Fruit fly (Drosophila melanogaster) whole organism, embryonic: ENCODE measurements around the gene AlaRS-m.

Experiments
- Abd-B ChIP-seq: fragments of 200-800 bp; sonication (Bioruptor generic); optimal IDR thresholded peaks from 2 replicates; lab custom pipeline; 2018; ENCODE audit warnings: missing biosample characterization, mild to moderate bottlenecking, missing genetic modification characterization, moderate library complexity
- Bdp1 ChIP-seq: fragments of 200-800 bp; sonication (Bioruptor generic); optimal IDR thresholded peaks from 3 replicates; lab custom pipeline; 2016; ENCODE audit warnings: missing biosample characterization, missing genetic modification characterization
- BtbVII ChIP-seq: fragments of 200-800 bp; sonication (Bioruptor generic); optimal IDR thresholded peaks from 3 replicates; lab custom pipeline; 2017; ENCODE audit warnings: missing biosample characterization, mild to moderate bottlenecking, missing genetic modification characterization
- CG10267 ChIP-seq: fragments of 200-800 bp; sonication (Bioruptor generic); optimal IDR thresholded peaks from 2 replicates; lab custom pipeline; 2018; ENCODE audit warnings: missing biosample characterization, mild to moderate bottlenecking, missing genetic modification characterization, moderate library complexity
- CG12071 ChIP-seq: fragments of 200-800 bp; sonication (Bioruptor generic); optimal IDR thresholded peaks from 3 replicates; lab custom pipeline; 2018; ENCODE audit warnings: missing biosample characterization, mild to moderate bottlenecking, missing genetic modification characterization
- CG12104 ChIP-seq: fragments of 200-800 bp; sonication (Bioruptor generic); optimal IDR thresholded peaks from 3 replicates; lab custom pipeline; 2016; ENCODE audit warnings: missing biosample characterization, missing genetic modification characterization
- CG17361 ChIP-seq: fragments of 200-800 bp; sonication (Bioruptor generic); IDR thresholded peaks from 3 replicates; pipeline ENCODE4 v1.3.6; 2022; ENCODE audit warnings: missing biosample characterization, missing genetic modification characterization
- CG17912 ChIP-seq: fragments of 200-800 bp; sonication (Bioruptor generic); optimal IDR thresholded peaks from 2 replicates; lab custom pipeline; 2018; ENCODE audit warnings: missing biosample characterization, mild to moderate bottlenecking, missing genetic modification characterization
- CG18011 ChIP-seq: fragments of 200-800 bp; sonication (Bioruptor generic); optimal IDR thresholded peaks from 2 replicates; lab custom pipeline; 2017; ENCODE audit warnings: missing biosample characterization, missing genetic modification characterization, mild to moderate bottlenecking, moderate library complexity, missing genotype
- CG2120 ChIP-seq: fragments of 200-800 bp; sonication (Bioruptor generic); optimal IDR thresholded peaks from 3 replicates; lab custom pipeline; 2016; ENCODE audit warnings: missing biosample characterization, missing genetic modification characterization
- CG30431 ChIP-seq: fragments of 200-800 bp; sonication (Bioruptor generic); optimal IDR thresholded peaks from 2 replicates; lab custom pipeline; 2017; ENCODE audit warnings: missing biosample characterization, missing genetic modification characterization
- CG31441 ChIP-seq: fragments of 200-800 bp; sonication (Bioruptor generic); IDR thresholded peaks from 2 replicates; pipeline ENCODE4 v1.3.6; 2022; ENCODE audit warnings: missing biosample characterization, missing genetic modification characterization
- CG3163 ChIP-seq: fragments of 200-800 bp; sonication (Bioruptor generic); optimal IDR thresholded peaks from 3 replicates; lab custom pipeline; 2016; ENCODE audit warnings: missing biosample characterization, missing genetic modification characterization
- CG32532 ChIP-seq: fragments of 200-800 bp; sonication (Bioruptor generic); IDR thresholded peaks from 2 replicates; pipeline ENCODE4 v1.3.6; 2022; ENCODE audit warnings: missing biosample characterization, missing genetic modification characterization
- CG4617 ChIP-seq: fragments of 200-800 bp; sonication (Bioruptor generic); optimal IDR thresholded peaks from 3 replicates; lab custom pipeline; 2016; ENCODE audit warnings: missing biosample characterization, missing genetic modification characterization, borderline replicate concordance
- CG4820 ChIP-seq: fragments of 200-800 bp; sonication (Bioruptor generic); optimal IDR thresholded peaks from 3 replicates; lab custom pipeline; 2016; ENCODE audit warnings: missing biosample characterization, missing genetic modification characterization
- CG7556 ChIP-seq: fragments of 200-800 bp; sonication (Bioruptor generic); optimal IDR thresholded peaks from 2 replicates; lab custom pipeline; 2017; ENCODE audit warnings: missing biosample characterization, mild to moderate bottlenecking, missing genetic modification characterization
- CG7928 ChIP-seq: fragments of 200-800 bp; sonication (Bioruptor generic); optimal IDR thresholded peaks from 2 replicates; lab custom pipeline; 2017; ENCODE audit warnings: missing biosample characterization, mild to moderate bottlenecking, missing genetic modification characterization
- CG7963 ChIP-seq: fragments of 200-800 bp; sonication (Bioruptor generic); IDR thresholded peaks from 3 replicates; pipeline ENCODE4 v1.3.6; 2022; ENCODE audit warnings: missing biosample characterization, missing genetic modification characterization; ENCODE audit not compliant: partially characterized antibody
- CG7987 ChIP-seq: fragments of 200-800 bp; sonication (Bioruptor generic); optimal IDR thresholded peaks from 2 replicates; lab custom pipeline; 2018; ENCODE audit warnings: missing biosample characterization, mild to moderate bottlenecking, missing genetic modification characterization, moderate library complexity
- CG8944 ChIP-seq: fragments of 200-800 bp; sonication (Bioruptor generic); optimal IDR thresholded peaks from 3 replicates; lab custom pipeline; 2016; ENCODE audit warnings: missing biosample characterization, missing genetic modification characterization
- CG9609 ChIP-seq: fragments of 200-800 bp; sonication (Bioruptor generic); optimal IDR thresholded peaks from 3 replicates; lab custom pipeline; 2016; ENCODE audit warnings: missing biosample characterization, missing genetic modification characterization
- CTCF ChIP-seq: fragments of 200-800 bp; sonication (Bioruptor generic); optimal IDR thresholded peaks from 2 replicates; lab custom pipeline; 2017; ENCODE audit warnings: missing biosample characterization, mild to moderate bottlenecking, missing genetic modification characterization, moderate library complexity
- Dip3 ChIP-seq: fragments of 200-800 bp; sonication (Bioruptor generic); optimal IDR thresholded peaks from 3 replicates; lab custom pipeline; 2016; ENCODE audit warnings: missing biosample characterization, missing genetic modification characterization
- Dref ChIP-seq: fragments of 200-800 bp; sonication (Bioruptor generic); IDR thresholded peaks from 2 replicates; pipeline ENCODE4 v1.3.6; 2022; ENCODE audit warnings: missing biosample characterization, missing genetic modification characterization
- Gug ChIP-seq: fragments of 200-800 bp; sonication (Bioruptor generic); IDR thresholded peaks from 4 replicates; pipeline ENCODE4 v1.3.6; 2022; ENCODE audit warnings: missing biosample characterization, missing genetic modification characterization
- HHEX ChIP-seq: fragments of 200-800 bp; sonication (Bioruptor generic); optimal IDR thresholded peaks from 3 replicates; lab custom pipeline; 2017; ENCODE audit warnings: missing biosample characterization, mild to moderate bottlenecking, missing genetic modification characterization, missing genetic modification reagents
- MBD-R2 ChIP-seq: fragments of 200-800 bp; sonication (Bioruptor generic); IDR thresholded peaks from 2 replicates; pipeline ENCODE4 v1.3.6; 2022; ENCODE audit warnings: missing biosample characterization, missing genetic modification characterization
- Mad ChIP-seq: fragments of 200-800 bp; sonication (Bioruptor generic); optimal IDR thresholded peaks from 2 replicates; lab custom pipeline; 2016; ENCODE audit warnings: missing biosample characterization, missing genetic modification characterization
- Side ChIP-seq: fragments of 200-800 bp; sonication (Bioruptor generic); optimal IDR thresholded peaks from 2 replicates; lab custom pipeline; 2016; ENCODE audit warnings: missing biosample characterization, missing genetic modification characterization
- Usf ChIP-seq: fragments of 200-800 bp; sonication (Bioruptor generic); optimal IDR thresholded peaks from 2 replicates; lab custom pipeline; 2017; ENCODE audit warnings: missing genotype, missing biosample characterization, missing genetic modification characterization
- br ChIP-seq: fragments of >200 bp; optimal IDR thresholded peaks from 2 replicates; lab custom pipeline; 2017
- cato ChIP-seq: fragments of 200-800 bp; sonication (Bioruptor generic); optimal IDR thresholded peaks from 2 replicates; lab custom pipeline; 2016; ENCODE audit warnings: missing biosample characterization, missing genetic modification characterization, borderline replicate concordance
- ci ChIP-seq: fragments of 200-800 bp; sonication (Bioruptor generic); IDR thresholded peaks from 3 replicates; pipeline ENCODE4 v1.3.6; 2022; ENCODE audit warnings: missing biosample characterization, missing genetic modification characterization
- danr ChIP-seq: fragments of 200-800 bp; sonication (Bioruptor generic); IDR thresholded peaks from 2 replicates; pipeline ENCODE4 v1.3.6; 2022; ENCODE audit warnings: missing biosample characterization, missing genetic modification characterization
- disco-r ChIP-seq: fragments of 200-800 bp; sonication (Bioruptor generic); optimal IDR thresholded peaks from 2 replicates; lab custom pipeline; 2016; ENCODE audit warnings: missing biosample characterization, missing genetic modification characterization
- hb ChIP-seq: fragments of 200-800 bp; sonication (Bioruptor generic); IDR thresholded peaks from 3 replicates; pipeline ENCODE4 v1.3.6; 2022; ENCODE audit warnings: missing biosample characterization, missing genetic modification characterization; ENCODE audit not compliant: partially characterized antibody
- hbn ChIP-seq: fragments of 200-800 bp; sonication (Bioruptor generic); IDR thresholded peaks from 2 replicates; pipeline ENCODE4 v1.3.6; 2022; ENCODE audit warnings: missing biosample characterization, missing genetic modification characterization; ENCODE audit not compliant: partially characterized antibody
- ind ChIP-seq: fragments of 200-800 bp; sonication (Bioruptor generic); optimal IDR thresholded peaks from 3 replicates; lab custom pipeline; 2016; ENCODE audit warnings: missing biosample characterization, missing genetic modification characterization
- jing ChIP-seq: fragments of 200-800 bp; sonication (Bioruptor generic); optimal IDR thresholded peaks from 2 replicates; lab custom pipeline; 2018; ENCODE audit warnings: missing biosample characterization, mild to moderate bottlenecking, missing genetic modification characterization
- lab ChIP-seq: fragments of 200-800 bp; sonication (Bioruptor generic); optimal IDR thresholded peaks from 3 replicates; lab custom pipeline; 2017; ENCODE audit warnings: missing biosample characterization, missing genetic modification characterization, mild to moderate bottlenecking, moderate library complexity, missing genetic modification reagents
- nerfin-1 ChIP-seq: fragments of 200-800 bp; sonication (Bioruptor generic); optimal IDR thresholded peaks from 3 replicates; lab custom pipeline; 2019; ENCODE audit warnings: missing biosample characterization, mild to moderate bottlenecking, missing genetic modification characterization, moderate library complexity
- pita ChIP-seq: fragments of 200-800 bp; sonication (Bioruptor generic); optimal IDR thresholded peaks from 2 replicates; lab custom pipeline; 2017; ENCODE audit warnings: missing biosample characterization, mild to moderate bottlenecking, missing genetic modification characterization
- prd ChIP-seq, 3 experiments: fragments of >200 bp in 2 of 3; fragments of 200-800 bp in 1 of 3; sonication (Bioruptor generic) in 1 of 3; optimal IDR thresholded peaks in 2 of 3; IDR thresholded peaks in 1 of 3; 2 replicates in 2 of 3; 3 replicates in 1 of 3; pipeline versions ENCODE4 v1.3.6 to Lab custom; 2017 to 2022; ENCODE audit warnings: missing biosample characterization in 1 of 3, missing genetic modification characterization in 1 of 3
- pzg ChIP-seq: fragments of 200-800 bp; sonication (Bioruptor generic); optimal IDR thresholded peaks from 3 replicates; lab custom pipeline; 2018; ENCODE audit warnings: missing biosample characterization, mild to moderate bottlenecking, missing genetic modification characterization, moderate library complexity
- scrt ChIP-seq: fragments of 200-800 bp; sonication (Bioruptor generic); optimal IDR thresholded peaks from 2 replicates; lab custom pipeline; 2018; ENCODE audit warnings: missing biosample characterization, mild to moderate bottlenecking, missing genetic modification characterization, moderate library complexity
- sug ChIP-seq: fragments of 200-800 bp; optimal IDR thresholded peaks from 2 replicates; lab custom pipeline; 2019; ENCODE audit warnings: missing biosample characterization, mild to moderate bottlenecking, missing genetic modification characterization, moderate library complexity
- tap ChIP-seq: fragments of 200-800 bp; optimal IDR thresholded peaks from 3 replicates; lab custom pipeline; 2019; ENCODE audit warnings: missing biosample characterization, mild to moderate bottlenecking, missing genetic modification characterization, moderate library complexity
- tna ChIP-seq: fragments of 200-800 bp; sonication (Bioruptor generic); IDR thresholded peaks from 2 replicates; pipeline ENCODE4 v1.3.6; 2022; ENCODE audit warnings: missing biosample characterization, missing genetic modification characterization; ENCODE audit not compliant: partially characterized antibody
- vnd ChIP-seq: fragments of 200-800 bp; sonication (Bioruptor generic); IDR thresholded peaks from 3 replicates; pipeline ENCODE4 v1.3.6; 2022; ENCODE audit warnings: missing biosample characterization, missing genetic modification characterization; ENCODE audit not compliant: partially characterized antibody

AlaRS-m gene

dm6 chr3L:5133704-5134430 is 12.0 kb upstream of the AlaRS-m start, which contains the start of gene Yod1 (continued):
- TF ChIP-seq CG12071 (GFP tag; lab: Kevin White, UChicago) = no peak
- no peak for TF ChIP-seq CG18011 (GFP tag; lab: Kevin White, UChicago)
- TF ChIP-seq MBD-R2 (GFP tag; lab: Robert Waterston, UW) = peak; percentile 49
- no peak for TF ChIP-seq CG9609 (GFP tag; lab: Kevin White, UChicago)
- TF ChIP-seq CG12104 (GFP tag; lab: Kevin White, UChicago) = no peak
- TF ChIP-seq Mad (GFP tag; lab: Kevin White, UChicago) = no peak
- TF ChIP-seq disco-r = no peak
- no peak for TF ChIP-seq jing (GFP tag; lab: Kevin White, UChicago)
- TF ChIP-seq danr (GFP tag; lab: Robert Waterston, UW) = no peak
- no peak for TF ChIP-seq CG2120 (GFP tag; lab: Kevin White, UChicago)
- no peak for TF ChIP-seq Side
- TF ChIP-seq prd (optimal IDR thresholded peaks at IDR 0.05; lab: Kevin White, UChicago) = no peak
- no peak for TF ChIP-seq prd (GFP tag; IDR thresholded peaks at IDR 0.05; lab: Robert Waterston, UW)
- TF ChIP-seq tap (tag; lab: Kevin White, UChicago) = no peak
- TF ChIP-seq CG32532 (GFP tag; lab: Robert Waterston, UW) = no peak
- TF ChIP-seq CG4617 (GFP tag; lab: Kevin White, UChicago) = peak; percentile 66
- no peak for TF ChIP-seq CG3163
- TF ChIP-seq CG7556 (GFP tag; lab: Kevin White, UChicago) = no peak
- TF ChIP-seq pzg (GFP tag; lab: Kevin White, UChicago) = peak; percentile 63
- TF ChIP-seq scrt (GFP tag; lab: Kevin White, UChicago) = no peak
- no peak for TF ChIP-seq CG31441 (GFP tag; lab: Robert Waterston, UW)
- peak; percentile 73 for TF ChIP-seq CG7963 (GFP tag; lab: Robert Waterston, UW)
- TF ChIP-seq vnd (GFP tag; lab: Robert Waterston, UW) = peak; percentile 79
- TF ChIP-seq sug (tag; lab: Kevin White, UChicago) = no peak
- no peak for TF ChIP-seq br (lab: Kevin White, UChicago)
- no peak for TF ChIP-seq Usf (GFP tag; lab: Kevin White, UChicago)
- TF ChIP-seq CG8944 (GFP tag; lab: Kevin White, UChicago) = no peak
- TF ChIP-seq CG10267 = peak; percentile 46
- TF ChIP-seq Bdp1 = no peak
- no peak for TF ChIP-seq Dip3 (GFP tag; lab: Kevin White, UChicago)
- TF ChIP-seq CG7987 = no peak
- no peak for TF ChIP-seq ci
- TF ChIP-seq CG7928 (GFP tag; lab: Kevin White, UChicago) = no peak
- no peak for TF ChIP-seq Abd-B (GFP tag; lab: Kevin White, UChicago)
- no peak for TF ChIP-seq HHEX
- TF ChIP-seq nerfin-1 (tag; lab: Kevin White, UChicago) = no peak
- no peak for TF ChIP-seq cato (GFP tag; lab: Kevin White, UChicago)
- TF ChIP-seq CG17361 = peak; percentile 32; the same call in 1 of the 3 replicates
- TF ChIP-seq CG30431 = no peak
- peak; percentile 68 for TF ChIP-seq hbn (GFP tag; lab: Robert Waterston, UW)
- TF ChIP-seq CG4820 = no peak
- TF ChIP-seq CTCF (GFP tag; lab: Kevin White, UChicago) = peak; percentile 63
- TF ChIP-seq BtbVII = no peak
- TF ChIP-seq ind = no peak
- no peak for TF ChIP-seq lab (GFP tag; lab: Kevin White, UChicago)
- peak; percentile 94 for TF ChIP-seq Dref (GFP tag; lab: Robert Waterston, UW)
- peak; percentile 66; the same call in 2 of the 3 replicates for TF ChIP-seq hb (GFP tag; lab: Robert Waterston, UW)
- peak; percentile 70 for TF ChIP-seq tna
- TF ChIP-seq Gug (GFP tag; lab: Robert Waterston, UW) = no peak
- no peak for TF ChIP-seq CG17912 (GFP tag; lab: Kevin White, UChicago)
- TF ChIP-seq pita (GFP tag; lab: Kevin White, UChicago) = no peak
